Worm (Caenorhabditis elegans) whole organism, late embryonic: ENCODE measurements around the gene T02G5.3.

Experiments
- Y22D7AL.16 ChIP-seq: sonication (generic microtip); optimal IDR thresholded peaks from 2 replicates; lab custom pipeline; 2016; ENCODE audit warnings: missing genetic modification characterization, missing compliant biosample characterization
- che-1 ChIP-seq: sonication (generic microtip); optimal IDR thresholded peaks from 2 replicates; lab custom pipeline; 2016; ENCODE audit warnings: mild to moderate bottlenecking, missing genetic modification characterization, missing compliant biosample characterization
- madf-2 ChIP-seq: sonication (generic microtip); optimal IDR thresholded peaks from 2 replicates; lab custom pipeline; 2017; ENCODE audit warnings: missing genetic modification characterization, missing compliant biosample characterization
- nfya-1 ChIP-seq: sonication (generic microtip); optimal IDR thresholded peaks from 2 replicates; lab custom pipeline; 2017; ENCODE audit warnings: missing genetic modification characterization, mild to moderate bottlenecking, missing compliant biosample characterization, antibody characterized with exemption, moderate library complexity
- nhr-11 ChIP-seq: fragments of 150-350 bp; optimal IDR thresholded peaks from 2 replicates; lab custom pipeline; 2014; ENCODE audit warnings: missing biosample characterization, missing genetic modification characterization
- npax-4 ChIP-seq: sonication (generic microtip); optimal IDR thresholded peaks from 2 replicates; lab custom pipeline; 2016; ENCODE audit warnings: missing genetic modification characterization, missing compliant biosample characterization
- pat-9 ChIP-seq: fragments of 200-800 bp; sonication (Bioruptor generic); optimal IDR thresholded peaks from 2 replicates; lab custom pipeline; 2018; ENCODE audit warnings: mild to moderate bottlenecking, missing genetic modification characterization, moderate library complexity, missing compliant biosample characterization
- pha-4 ChIP-seq: fragments of 150-350 bp; optimal IDR thresholded peaks from 2 replicates; lab custom pipeline; 2018; ENCODE audit warnings: missing biosample characterization, missing genetic modification reagents, missing genetic modification characterization
- pqm-1 ChIP-seq: sonication (generic microtip); optimal IDR thresholded peaks from 2 replicates; lab custom pipeline; 2016; ENCODE audit warnings: missing genetic modification characterization, missing compliant biosample characterization
- pros-1 ChIP-seq: fragments of 150-350 bp; optimal IDR thresholded peaks from 2 replicates; lab custom pipeline; 2014; ENCODE audit warnings: missing biosample characterization, missing genetic modification reagents, missing genetic modification characterization
- sdc-2 ChIP-seq: sonication (generic microtip); optimal IDR thresholded peaks from 2 replicates; lab custom pipeline; 2016; ENCODE audit warnings: missing genotype, missing genetic modification characterization, missing compliant biosample characterization
- sox-2 ChIP-seq: fragments of 200-800 bp; sonication (Bioruptor generic); IDR thresholded peaks from 2 replicates; pipeline ENCODE4 v1.3.6; 2022; ENCODE audit warnings: missing genetic modification reagents, missing genetic modification characterization, missing compliant biosample characterization
- tbx-2 ChIP-seq: sonication (generic microtip); optimal IDR thresholded peaks from 2 replicates; lab custom pipeline; 2016; ENCODE audit warnings: missing genetic modification characterization, missing compliant biosample characterization

ce11 chrII:7146240-7146639 lies 53.1 kb downstream of the T02G5.3 start:
- no peak for TF ChIP-seq pros-1 (tag; lab: Kevin White, UChicago)
- no peak for TF ChIP-seq pqm-1 (tag; lab: Kevin White, UChicago)
- TF ChIP-seq tbx-2 (tag; lab: Kevin White, UChicago) = no peak
- TF ChIP-seq sox-2 (GFP tag; lab: Robert Waterston, UW) = no peak
- no peak for TF ChIP-seq pha-4 (tag; lab: Kevin White, UChicago)
- TF ChIP-seq Y22D7AL.16 (tag; lab: Kevin White, UChicago) = no peak
- TF ChIP-seq npax-4 (tag; lab: Kevin White, UChicago) = no peak
- no peak for TF ChIP-seq pat-9
- no peak for TF ChIP-seq nfya-1 (tag; lab: Kevin White, UChicago)
- no peak for TF ChIP-seq che-1 (tag; lab: Kevin White, UChicago)
- no peak for TF ChIP-seq nhr-11 (tag; lab: Kevin White, UChicago)
- TF ChIP-seq madf-2 (tag; lab: Kevin White, UChicago) = no peak
- TF ChIP-seq sdc-2 = no peak
